Fruit fly (Drosophila melanogaster): ENCODE measurements around the gene JhI-21.
A peak's percentile ranks its signal among the peaks of the same experiment; 100 is the strongest.

dm6 chr2L:12026458-12027431 lies 29.1 kb downstream of the JhI-21 start:
- peak; percentile 44; the same call in 1 of the 3 replicates for TF ChIP-seq ci (GFP tag; IDR thresholded peaks at IDR 0.05)
- no peak for TF ChIP-seq emc (GFP tag; optimal IDR thresholded peaks at IDR 0.05)
- TF ChIP-seq HLH4C (GFP tag; IDR thresholded peaks at IDR 0.05; ENCODE audit: partially characterized antibody) = no peak
- no peak for TF ChIP-seq dan (GFP tag; IDR thresholded peaks at IDR 0.05)
- no peak for TF ChIP-seq crp (GFP tag; optimal IDR thresholded peaks at IDR 0.05)
- peak; percentile 35 for TF ChIP-seq pho (GFP tag; optimal IDR thresholded peaks at IDR 0.05)
- TF ChIP-seq CG1832 (GFP tag; optimal IDR thresholded peaks at IDR 0.05) = no peak
- TF ChIP-seq Fer2 (tag; optimal IDR thresholded peaks at IDR 0.05) = no peak
- TF ChIP-seq CG6272 (GFP tag; IDR thresholded peaks at IDR 0.05) = peak; percentile 24; the same call in 1 of the 2 replicates
